Fruit fly (Drosophila melanogaster) ovary, adult (tissue): Measurements from ENCODE around the gene fal.

Experiments
- CG17801 ChIP-seq: fragments of 200-800 bp; optimal IDR thresholded peaks from 2 replicates; lab custom pipeline; 2019; ENCODE audit warnings: missing biosample characterization, mild to moderate bottlenecking, missing genetic modification characterization, moderate library complexity; ENCODE audit not compliant: partially characterized antibody

Gene fal

dm6 chr3L:19294235-19294612 lies at the start of gene fal:
fal (plus strand) TSS chr3L:19294564.
- TF ChIP-seq CG17801 (GFP tag; lab: Kevin White, UChicago) = no peak

- TF ChIP-seq CG17801 (GFP tag; lab: Kevin White, UChicago) = no peak
These were observed 42.7 kb upstream of the fal start for dm6 chr3L:19251643-19252042.

DNA sequence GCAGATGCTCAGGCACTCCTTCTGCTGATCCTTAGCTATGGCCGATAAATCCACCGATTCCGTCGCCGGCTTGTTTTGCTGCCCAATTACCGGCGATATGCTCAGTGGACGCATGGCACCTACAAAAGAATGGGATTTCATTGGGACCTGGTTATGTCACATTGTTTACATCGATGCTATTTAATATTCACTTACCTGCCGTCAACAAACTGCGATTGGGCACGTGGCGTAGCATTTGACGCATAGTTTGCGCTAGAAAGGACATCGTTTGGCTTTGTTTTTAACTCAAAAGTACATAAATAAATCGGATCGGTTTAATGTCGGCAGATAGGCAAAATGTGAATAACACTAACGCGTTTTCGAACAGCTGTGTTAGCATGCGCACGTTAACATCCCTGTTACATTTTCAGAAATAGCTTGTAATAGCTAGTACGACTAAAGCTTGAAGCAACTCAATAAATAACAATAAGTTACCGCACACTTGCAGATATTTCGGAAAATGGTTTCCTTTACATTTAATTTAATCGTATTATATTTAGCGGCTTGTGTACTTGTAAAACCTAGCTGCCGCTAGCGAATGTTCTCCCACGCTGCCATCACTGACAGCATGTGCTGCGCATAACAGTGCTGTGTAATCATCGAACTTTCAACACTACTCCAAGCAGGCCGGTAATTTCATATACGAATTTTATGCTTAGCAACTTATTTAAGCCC lies 39.5 kb upstream of the fal start, which contains the start of the genes mRpL21 and rept:
Gene mRpL21 (minus strand): TSS at position 347 of the 714 bp plus-strand sequence.
Gene rept (plus strand): TSS at position 626 of the 714 bp plus-strand sequence.
- TF ChIP-seq CG17801 (GFP tag; lab: Kevin White, UChicago) = peak; percentile 45

DNA sequence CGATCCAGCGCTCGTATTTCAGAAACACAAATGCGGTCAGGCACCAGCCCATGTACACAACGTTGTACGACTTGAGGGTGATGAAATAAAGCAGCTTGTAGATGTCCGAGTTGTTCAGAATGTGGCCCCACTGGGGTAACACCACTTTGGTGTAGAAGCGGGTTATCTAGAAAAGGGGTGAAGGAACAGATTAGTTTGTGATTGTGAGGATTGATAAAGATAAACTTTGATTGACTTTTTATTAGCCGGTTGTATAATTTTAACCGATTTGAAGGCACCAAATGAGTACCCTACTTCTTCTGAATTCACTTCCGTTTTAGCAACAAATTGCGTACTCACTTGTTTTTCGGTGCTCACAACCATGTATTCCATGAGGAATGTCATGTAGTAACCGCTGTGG lies 36.2 kb upstream of the fal start:
- no peak for TF ChIP-seq CG17801 (GFP tag; lab: Kevin White, UChicago)

DNA sequence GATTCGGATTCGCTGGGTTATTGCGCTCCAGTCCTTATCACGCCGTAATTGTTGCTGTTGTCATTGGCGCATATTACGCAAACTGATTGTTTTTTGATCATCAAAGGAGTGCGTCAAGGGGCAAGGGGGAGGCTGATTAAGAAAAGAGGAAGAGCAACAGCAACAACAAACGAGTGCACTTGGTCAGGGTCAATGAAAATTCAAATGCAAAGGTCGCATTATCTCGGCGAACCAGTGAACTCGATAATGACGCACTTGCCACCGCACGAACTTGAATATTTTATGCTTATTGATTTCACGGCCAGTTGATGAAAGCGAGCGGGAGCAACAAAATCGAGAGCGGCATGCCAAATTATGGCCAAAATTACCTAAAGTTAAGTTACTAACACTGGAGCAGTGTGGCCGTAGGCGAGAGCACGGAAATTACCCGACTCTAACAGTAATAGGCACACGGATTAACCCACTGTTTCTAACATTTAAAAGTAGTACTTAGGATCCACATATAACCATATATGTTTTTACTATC lies 34.0 kb upstream of the fal start, which contains the start of gene nes:
Gene nes (minus strand): TSS at position 402 of the 526 bp plus-strand sequence.
- peak; percentile 56 for TF ChIP-seq CG17801 (GFP tag; lab: Kevin White, UChicago)

DNA sequence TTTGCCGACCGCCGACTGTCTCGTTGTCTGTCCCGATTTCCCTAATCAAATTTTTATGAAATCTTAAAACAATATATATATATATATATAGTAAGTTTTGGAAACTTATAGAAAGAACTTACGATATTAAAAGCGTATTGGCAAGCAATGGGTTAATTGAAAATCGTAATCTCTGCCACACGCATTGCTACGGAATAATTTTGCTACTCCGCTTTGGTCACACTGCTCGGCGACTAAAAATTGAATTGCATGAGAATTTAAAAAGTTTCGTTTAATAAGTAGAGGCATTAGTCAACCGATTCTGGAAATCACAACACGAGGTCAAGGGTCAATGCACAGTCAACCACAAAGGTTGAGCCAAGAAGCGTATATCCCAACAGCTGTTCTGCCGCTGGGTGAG lies 33.2 kb upstream of the fal start, which contains the start of gene Bet1:
Gene Bet1 (plus strand): TSS at position 182 of the 400 bp plus-strand sequence.
- no peak for TF ChIP-seq CG17801 (GFP tag; lab: Kevin White, UChicago)

dm6 chr3L:19261720-19262119 lies 32.6 kb upstream of the fal start:
- TF ChIP-seq CG17801 (GFP tag; lab: Kevin White, UChicago) = no peak

- TF ChIP-seq CG17801 (GFP tag; lab: Kevin White, UChicago) = no peak
These were observed 30.8 kb upstream of the fal start, which contains the start of the genes CG42374 and Mettl5 for dm6 chr3L:19263480-19264140. CG42374 (plus strand) TSS chr3L:19263766. Mettl5 (plus strand) TSS chr3L:19263766.

DNA sequence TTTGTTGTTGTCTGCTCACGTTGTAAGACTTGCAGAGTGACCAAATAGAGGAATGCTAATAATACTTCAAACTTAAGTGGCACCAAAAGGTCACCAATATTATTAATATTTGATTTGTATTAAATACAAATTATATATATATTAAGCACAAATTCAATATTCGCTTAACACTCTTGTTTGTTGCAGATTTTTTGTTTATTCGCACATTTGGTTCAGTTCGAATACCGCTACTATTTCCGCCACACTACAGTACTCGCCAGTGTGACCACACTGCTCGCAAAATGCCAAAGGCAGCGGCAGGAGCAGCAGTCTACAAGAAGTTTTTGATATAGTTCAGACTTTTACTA lies 30.2 kb upstream of the fal start, which contains the start of gene Max:
Gene Max (minus strand): TSS at position 44 of the 347 bp plus-strand sequence.
- peak; percentile 71 for TF ChIP-seq CG17801 (GFP tag; lab: Kevin White, UChicago)

dm6 chr3L:19265761-19266160 lies 28.6 kb upstream of the fal start, which contains the start of gene CG45081:
CG45081 (plus strand) TSS chr3L:19266061.
- no peak for TF ChIP-seq CG17801 (GFP tag; lab: Kevin White, UChicago)

DNA sequence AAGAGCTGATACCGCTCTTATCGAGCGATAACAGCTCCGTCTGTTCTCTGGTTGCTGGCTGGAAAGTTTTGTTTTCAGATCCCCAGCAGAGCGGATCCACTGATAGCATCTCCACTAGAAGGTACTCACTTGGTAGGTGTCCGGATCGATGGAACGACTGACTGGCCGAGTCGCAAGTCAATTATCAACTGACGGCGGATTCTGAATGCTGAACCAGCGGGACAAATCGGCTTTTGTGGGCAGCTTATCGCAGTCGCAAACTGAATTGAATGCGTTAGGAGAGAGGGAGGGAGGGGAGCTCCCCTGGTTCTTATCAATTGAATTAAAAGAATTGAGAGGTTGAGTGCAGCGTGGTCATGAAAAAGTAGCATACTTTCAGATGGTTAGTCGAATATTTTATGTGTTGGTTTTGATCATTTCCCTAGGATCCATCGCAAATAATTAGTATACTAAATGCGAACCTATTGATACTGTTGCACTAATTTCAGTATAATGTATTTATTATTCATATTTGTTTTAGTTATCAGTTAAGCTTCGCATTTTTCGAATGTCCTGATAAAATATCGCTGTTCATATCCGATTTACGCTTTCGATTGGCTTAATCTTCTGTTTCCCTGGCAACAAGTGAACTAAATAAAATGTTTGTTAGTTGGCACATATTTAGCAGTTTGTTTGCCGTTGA lies 25.5 kb upstream of the fal start, which contains the start of the genes Aldh7A1 and CG14085:
Gene Aldh7A1 (minus strand): TSS at position 194 of the 682 bp plus-strand sequence.
Gene CG14085 (plus strand): TSS at position 632 of the 682 bp plus-strand sequence.
- TF ChIP-seq CG17801 (GFP tag; lab: Kevin White, UChicago) = no peak

- TF ChIP-seq CG17801 (GFP tag; lab: Kevin White, UChicago) = no peak
These were observed 23.8 kb upstream of the fal start, which contains the start of gene CG14088 for dm6 chr3L:19270542-19270941. CG14088 (minus strand) TSS chr3L:19270642.

dm6 chr3L:19275491-19275890 lies 18.9 kb upstream of the fal start, which contains the start of gene CG14086:
CG14086 (plus strand) TSS chr3L:19275791.
- no peak for TF ChIP-seq CG17801 (GFP tag; lab: Kevin White, UChicago)

DNA sequence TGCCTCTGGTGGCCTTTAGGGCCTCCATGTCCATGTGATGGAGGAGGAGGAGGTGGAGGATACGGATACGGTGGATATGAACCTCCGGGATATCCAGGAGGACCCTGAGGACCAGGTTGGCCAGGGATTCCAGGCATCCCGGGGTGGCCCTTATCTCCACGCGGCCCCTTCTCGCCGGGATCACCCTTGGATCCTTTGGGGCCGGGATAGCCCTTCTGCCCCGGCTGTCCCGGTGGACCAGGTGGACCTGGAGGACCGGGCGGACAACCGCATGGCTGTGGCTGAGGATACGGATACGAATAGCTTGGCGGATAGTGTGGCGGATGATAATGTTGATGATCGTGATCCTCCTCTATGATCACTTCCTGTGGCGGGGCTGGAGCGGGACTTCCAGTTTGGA lies 14.1 kb upstream of the fal start:
- no peak for TF ChIP-seq CG17801 (GFP tag; lab: Kevin White, UChicago)
